Fruit fly (Drosophila melanogaster): ENCODE data around the gene CG13727.

dm6 chr3L:17344596-17344995 is 3.5 kb upstream of the CG13727 start, which contains the start of gene brv2:
- TF ChIP-seq pan (optimal IDR thresholded peaks at IDR 0.05) (no peak), EcR (GFP tag; optimal IDR thresholded peaks at IDR 0.05) (no peak)
